Worm (Caenorhabditis elegans) whole organism, L1 larva: ENCODE results near the gene Y39B6A.29.

ENCODE experiments used
- ama-1 ChIP-seq: fragments of 150-350 bp; optimal IDR thresholded peaks from 2 replicates; lab custom pipeline; 2014
- ceh-63 ChIP-seq: fragments of 200-800 bp; sonication (Bioruptor generic); optimal IDR thresholded peaks from 2 replicates; lab custom pipeline; 2018; ENCODE audit warnings: mild to moderate bottlenecking, missing genetic modification characterization, missing compliant biosample characterization
- dpl-1 ChIP-seq, 3 experiments: fragments of 150-350 bp in 2 of 3; sonication (generic microtip) in 1 of 3; optimal IDR thresholded peaks; 2 replicates each; lab custom pipeline; 2014 to 2017; ENCODE audit warnings: missing biosample characterization in 3 of 3, missing genetic modification characterization in 3 of 3, missing genetic modification reagents in 3 of 3
- elt-3 ChIP-seq, 6 experiments: fragments of 150-350 bp in 1 of 6; sonication (generic microtip); optimal IDR thresholded peaks; 2 replicates each; lab custom pipeline; 2017 to 2018; ENCODE audit warnings: missing biosample characterization in 6 of 6, missing genetic modification characterization in 6 of 6, inconsistent platforms in 1 of 6
- fkh-10 ChIP-seq: sonication (generic microtip); optimal IDR thresholded peaks from 2 replicates; lab custom pipeline; 2017; ENCODE audit warnings: missing biosample characterization, missing genetic modification reagents, missing genetic modification characterization
- hpl-2 ChIP-seq: fragments of 150-350 bp; optimal IDR thresholded peaks from 2 replicates; lab custom pipeline; 2014; ENCODE audit warnings: missing biosample characterization, missing genetic modification reagents, missing genetic modification characterization
- jun-1 ChIP-seq: fragments of 150-350 bp; optimal IDR thresholded peaks from 2 replicates; lab custom pipeline; 2014; ENCODE audit warnings: missing biosample characterization, missing genetic modification reagents, missing genetic modification characterization
- lin-39 ChIP-seq: fragments of 150-350 bp; optimal IDR thresholded peaks from 2 replicates; lab custom pipeline; 2014; ENCODE audit warnings: missing biosample characterization, missing genetic modification reagents, missing genetic modification characterization
- nhr-11 ChIP-seq: fragments of 150-350 bp; optimal IDR thresholded peaks from 2 replicates; lab custom pipeline; 2014; ENCODE audit warnings: missing biosample characterization, missing genetic modification characterization
- pqm-1 ChIP-seq: sonication (generic microtip); optimal IDR thresholded peaks from 3 replicates; lab custom pipeline; 2017; ENCODE audit warnings: missing biosample characterization, missing genetic modification characterization
- zag-1 ChIP-seq: fragments of 150-350 bp; optimal IDR thresholded peaks from 2 replicates; lab custom pipeline; 2014; ENCODE audit warnings: missing biosample characterization, missing genetic modification characterization
- ztf-11 ChIP-seq, 2 experiments: sonication (generic microtip); optimal IDR thresholded peaks; 2 replicates each; lab custom pipeline; 2016 to 2017; ENCODE audit warnings: missing genetic modification characterization in 2 of 2, missing biosample characterization in 1 of 2, missing compliant biosample characterization in 1 of 2

DNA sequence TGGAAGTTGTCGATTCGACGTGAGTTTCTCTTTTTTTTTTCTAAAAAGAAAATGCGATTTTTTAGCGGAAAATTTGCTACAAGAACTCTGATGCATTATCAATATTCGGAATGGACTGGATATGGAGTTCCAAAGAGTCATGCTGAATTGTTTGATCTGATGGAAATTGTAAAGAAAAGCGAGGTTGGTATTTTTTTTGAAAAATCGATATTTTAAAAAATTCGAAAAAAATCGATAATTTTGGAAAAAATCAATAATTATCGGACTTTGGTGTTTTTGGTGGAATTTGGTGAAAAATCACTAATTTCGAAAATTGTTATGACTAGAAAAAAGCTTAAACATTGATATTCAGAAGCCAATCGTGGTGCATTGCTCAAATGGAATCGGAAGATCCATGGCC lies 5.3 kb downstream of the Y39B6A.29 start:
- TF ChIP-seq fkh-10 (no peak), jun-1 (tag; lab: Kevin White, UChicago) (no peak), elt-3 (tag; optimal IDR thresholded peaks at IDR 0.05; lab: Kevin White, UChicago) (no peak), ztf-11 (tag; optimal IDR thresholded peaks at IDR 0.05; lab: Kevin White, UChicago) (no peak), lin-39 (tag; lab: Kevin White, UChicago) (no peak), ceh-63 (GFP tag; lab: Kevin White, UChicago) (no peak), zag-1 (no peak), dpl-1 (GFP tag; optimal IDR thresholded peaks at IDR 0.05; lab: Kevin White, UChicago) (no peak), pqm-1 (tag; lab: Kevin White, UChicago) (no peak), hpl-2 (GFP tag; lab: Kevin White, UChicago) (no peak), ama-1 (no peak), nhr-11 (no peak)
